Fruit fly (Drosophila melanogaster): ENCODE data around the gene msl-1.

Gene msl-1

dm6 chr2L:18665952-18666606, 22.5 kb downstream of the msl-1 start (continued):
- TF ChIP-seq repo (GFP tag; optimal IDR thresholded peaks at IDR 0.05) (peak; percentile 45), CoRest (tag; optimal IDR thresholded peaks at IDR 0.05) (peak; percentile 63), hbn (GFP tag; IDR thresholded peaks at IDR 0.05; ENCODE audit: partially characterized antibody) (no peak), E2f1 (GFP tag; IDR thresholded peaks at IDR 0.05) (peak; percentile 61), Kr (GFP tag; optimal IDR thresholded peaks at IDR 0.05) (no peak), CG1792 (GFP tag; optimal IDR thresholded peaks at IDR 0.05) (peak; percentile 19), CG10565 (GFP tag; optimal IDR thresholded peaks at IDR 0.05) (no peak), CG4617 (GFP tag; optimal IDR thresholded peaks at IDR 0.05; ENCODE audit: borderline replicate concordance) (peak; percentile 9), jing (GFP tag; optimal IDR thresholded peaks at IDR 0.05) (no peak), CG7839 (tag; optimal IDR thresholded peaks at IDR 0.05) (no peak), Dp (GFP tag; optimal IDR thresholded peaks at IDR 0.05) (peak; percentile 24), CG32772 (GFP tag; IDR thresholded peaks at IDR 0.05) (peak; percentile 59), HmgZ (tag; optimal IDR thresholded peaks at IDR 0.05) (peak; percentile 70), caup (GFP tag; optimal IDR thresholded peaks at IDR 0.05; ENCODE audit: severe bottlenecking) (no peak), Mes4 (GFP tag; optimal IDR thresholded peaks at IDR 0.05) (peak; percentile 20), CG9727 (GFP tag; optimal IDR thresholded peaks at IDR 0.05) (no peak), Lhr (GFP tag; optimal IDR thresholded peaks at IDR 0.05) (peak; percentile 83), tna (GFP tag; IDR thresholded peaks at IDR 0.05; ENCODE audit: partially characterized antibody) (no peak), Ada2b (GFP tag; IDR thresholded peaks at IDR 0.05) (no peak), CG2678 (tag; optimal IDR thresholded peaks at IDR 0.05) (no peak), CG14965 (GFP tag; optimal IDR thresholded peaks at IDR 0.05; ENCODE audit: borderline replicate concordance) (no peak), ro (GFP tag; IDR thresholded peaks at IDR 0.05) (no peak), Lim3 (GFP tag; IDR thresholded peaks at IDR 0.05) (no peak), CG16813 (GFP tag; IDR thresholded peaks at IDR 0.05; ENCODE audit: partially characterized antibody) (peak; percentile 57; the same call in 2 of the 3 replicates), NfI (GFP tag; optimal IDR thresholded peaks at IDR 0.05) (peak; percentile 57), eve (GFP tag; optimal IDR thresholded peaks at IDR 0.05) (no peak), esg (GFP tag; conservative IDR thresholded peaks at IDR 0.05) (no peak), tll (GFP tag; optimal IDR thresholded peaks at IDR 0.05) (no peak), CG11247 (GFP tag; IDR thresholded peaks at IDR 0.05) (peak; percentile 82), Scr (GFP tag; IDR thresholded peaks at IDR 0.05; ENCODE audit: partially characterized antibody) (no peak), CG17186 (GFP tag; optimal IDR thresholded peaks at IDR 0.05) (no peak), dati (GFP tag; IDR thresholded peaks at IDR 0.05) (no peak), chn (GFP tag; optimal IDR thresholded peaks at IDR 0.05) (no peak), fd96Cb (tag; optimal IDR thresholded peaks at IDR 0.05) (no peak), prd (optimal IDR thresholded peaks at IDR 0.05) (no peak), prd (GFP tag; IDR thresholded peaks at IDR 0.05) (peak; percentile 47; the same call in 2 of the 3 replicates), CG30403 (GFP tag; optimal IDR thresholded peaks at IDR 0.05) (peak; percentile 60), bsh (GFP tag; optimal IDR thresholded peaks at IDR 0.05) (no peak), vfl (GFP tag; optimal IDR thresholded peaks at IDR 0.05) (no peak), Stat92E (GFP tag; optimal IDR thresholded peaks at IDR 0.05) (no peak), row (GFP tag; IDR thresholded peaks at IDR 0.05) (peak; percentile 52), Xbp1 (GFP tag; optimal IDR thresholded peaks at IDR 0.05) (peak; percentile 82), sob (GFP tag; IDR thresholded peaks at IDR 0.05) (peak; percentile 28; the same call in 1 of the 2 replicates), br (optimal IDR thresholded peaks at IDR 0.05) (no peak), wdn (GFP tag; IDR thresholded peaks at IDR 0.05) (no peak), CrebB (tag; optimal IDR thresholded peaks at IDR 0.05) (no peak), otp (GFP tag; IDR thresholded peaks at IDR 0.05) (peak; percentile 62; the same call in 2 of the 3 replicates), Sry-δ (GFP tag; optimal IDR thresholded peaks at IDR 0.05) (peak; percentile 44), CG4730 (GFP tag; IDR thresholded peaks at IDR 0.05) (peak; percentile 55; the same call in 1 of the 2 replicates)
